Worm (Caenorhabditis elegans) whole organism, L4 larva: ENCODE data around the gene F47B7.4.

Source experiments
- ceh-82 ChIP-seq: sonication (generic microtip); optimal IDR thresholded peaks from 2 replicates; lab custom pipeline; 2017; ENCODE audit warnings: missing biosample characterization, missing genetic modification characterization
- hlh-11 ChIP-seq: fragments of 200-800 bp; sonication (Bioruptor generic); optimal IDR thresholded peaks from 2 replicates; lab custom pipeline; 2018; ENCODE audit warnings: mild to moderate bottlenecking, missing genetic modification characterization, missing compliant biosample characterization
- lin-29 ChIP-seq: fragments of 200-800 bp; sonication (Bioruptor generic); IDR thresholded peaks from 2 replicates; pipeline ENCODE4 v1.3.6; 2022; ENCODE audit warnings: missing genetic modification reagents, missing genetic modification characterization, missing compliant biosample characterization
- madf-9 ChIP-seq: fragments of 200-800 bp; sonication (Bioruptor generic); conservative IDR thresholded peaks from 2 replicates; pipeline ENCODE4 v1.3.6; 2022; ENCODE audit warnings: missing genetic modification reagents, missing genetic modification characterization, missing compliant biosample characterization
- mxl-2 ChIP-seq: fragments of 200-800 bp; sonication (Bioruptor generic); conservative IDR thresholded peaks from 2 replicates; pipeline ENCODE4 v1.3.6; 2022; ENCODE audit warnings: missing genetic modification reagents, missing genetic modification characterization, missing compliant biosample characterization
- pqm-1 ChIP-seq: sonication (generic microtip); optimal IDR thresholded peaks from 2 replicates; lab custom pipeline; 2017; ENCODE audit warnings: missing biosample characterization, missing genetic modification characterization
- set-16 ChIP-seq: fragments of 200-800 bp; sonication (Bioruptor generic); IDR thresholded peaks from 2 replicates; pipeline ENCODE4 v1.3.6; 2022; ENCODE audit warnings: missing genetic modification reagents, missing genetic modification characterization, missing compliant biosample characterization
- snpc-4 ChIP-seq: fragments of 150-350 bp; optimal IDR thresholded peaks from 2 replicates; lab custom pipeline; 2014; ENCODE audit warnings: missing biosample characterization, missing genetic modification characterization
- unc-39 ChIP-seq: sonication (generic microtip); optimal IDR thresholded peaks from 2 replicates; lab custom pipeline; 2017; ENCODE audit warnings: missing biosample characterization, missing genetic modification characterization

- TF ChIP-seq snpc-4 (tag; lab: Kevin White, UChicago) (no peak), ceh-82 (tag; lab: Kevin White, UChicago) (no peak), set-16 (GFP tag; lab: Robert Waterston, UW) (peak; percentile 64), madf-9 (GFP tag; lab: Robert Waterston, UW) (no peak), hlh-11 (tag; lab: Kevin White, UChicago) (no peak), unc-39 (tag; lab: Kevin White, UChicago) (no peak), mxl-2 (GFP tag; lab: Robert Waterston, UW) (no peak), pqm-1 (no peak), lin-29 (no peak)
Observed at ce11 chrX:3798288-3798687, 31.8 kb upstream of the F47B7.4 start.
